Fruit fly (Drosophila melanogaster) whole organism, adult: ENCODE data around the gene HP4.

Source experiments
- CG11617 ChIP-seq: fragments of 200-800 bp; sonication (Bioruptor generic); optimal IDR thresholded peaks from 2 replicates; lab custom pipeline; 2017; ENCODE audit warnings: mild to moderate bottlenecking, missing biosample characterization, missing genetic modification reagents, missing genetic modification characterization
- CG14711 ChIP-seq: fragments of 200-800 bp; sonication (Bioruptor generic); optimal IDR thresholded peaks from 2 replicates; lab custom pipeline; 2018; ENCODE audit warnings: missing biosample characterization, mild to moderate bottlenecking, missing genetic modification characterization, moderate library complexity
- CG5204 ChIP-seq: fragments of 200-800 bp; sonication (Bioruptor generic); optimal IDR thresholded peaks from 2 replicates; lab custom pipeline; 2016; ENCODE audit warnings: missing biosample characterization, missing genetic modification characterization
- CG7045 ChIP-seq: fragments of 200-800 bp; sonication (Bioruptor generic); optimal IDR thresholded peaks from 2 replicates; lab custom pipeline; 2017; ENCODE audit warnings: missing biosample characterization, mild to moderate bottlenecking, missing genetic modification characterization
- CG7101 ChIP-seq: fragments of 200-800 bp; sonication (Bioruptor generic); optimal IDR thresholded peaks from 2 replicates; lab custom pipeline; 2018; ENCODE audit warnings: missing biosample characterization, mild to moderate bottlenecking, missing genetic modification characterization, moderate library complexity
- bab1 ChIP-seq: fragments of 200-800 bp; sonication (Bioruptor generic); optimal IDR thresholded peaks from 3 replicates; lab custom pipeline; 2019; ENCODE audit warnings: missing biosample characterization, mild to moderate bottlenecking, missing genetic modification characterization, moderate library complexity
- cic ChIP-seq: fragments of 200-800 bp; sonication (Bioruptor generic); optimal IDR thresholded peaks from 2 replicates; lab custom pipeline; 2017; ENCODE audit warnings: missing biosample characterization, mild to moderate bottlenecking, missing genetic modification characterization, moderate library complexity
- kay ChIP-seq: fragments of 200-800 bp; sonication (Bioruptor generic); peaks from one replicate; lab custom pipeline; 2016; ENCODE audit warnings: missing biosample characterization, missing genetic modification characterization, borderline replicate concordance
- ovo ChIP-seq: fragments of 200-800 bp; sonication (Bioruptor generic); optimal IDR thresholded peaks from 2 replicates; lab custom pipeline; 2016; ENCODE audit warnings: missing biosample characterization, missing genetic modification characterization
- pad ChIP-seq: fragments of 200-800 bp; sonication (Bioruptor generic); optimal IDR thresholded peaks from 3 replicates; lab custom pipeline; 2017; ENCODE audit warnings: missing biosample characterization, missing genetic modification characterization, mild to moderate bottlenecking, moderate library complexity, missing genetic modification reagents
- tj ChIP-seq: fragments of 200-800 bp; sonication (Bioruptor generic); optimal IDR thresholded peaks from 3 replicates; lab custom pipeline; 2017; ENCODE audit warnings: missing biosample characterization, mild to moderate bottlenecking, missing genetic modification characterization, moderate library complexity
- toe ChIP-seq: fragments of 200-800 bp; sonication (Bioruptor generic); optimal IDR thresholded peaks from 2 replicates; lab custom pipeline; 2016; ENCODE audit warnings: missing biosample characterization, missing genetic modification characterization

DNA sequence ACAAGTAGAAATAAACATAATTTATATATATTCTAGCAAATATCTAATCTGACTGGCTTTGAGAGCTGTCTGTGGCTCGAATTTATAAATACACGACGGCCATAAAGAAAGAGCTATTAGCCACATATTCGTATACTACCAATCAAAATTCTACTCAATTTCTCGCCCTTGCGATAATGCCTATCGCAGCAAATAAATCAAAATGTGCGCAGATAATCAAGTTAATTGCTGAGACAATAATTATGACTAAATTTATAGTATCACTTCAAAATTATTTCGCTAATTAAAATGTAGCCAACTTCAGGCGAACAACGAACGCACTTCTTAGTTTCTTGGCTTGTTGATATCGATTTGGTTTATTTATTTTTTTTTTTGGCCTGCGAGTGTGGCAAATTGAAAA, 24.1 kb downstream of the HP4 start:
- TF ChIP-seq CG11617 (no peak), pad (GFP tag; lab: Kevin White, UChicago) (no peak), ovo (GFP tag; lab: Kevin White, UChicago) (no peak), CG14711 (tag; lab: Kevin White, UChicago) (no peak), CG7101 (tag; lab: Kevin White, UChicago) (no peak), bab1 (GFP tag; lab: Kevin White, UChicago) (no peak), cic (GFP tag; lab: Kevin White, UChicago) (peak; percentile 40), kay (GFP tag; lab: Kevin White, UChicago) (peak; percentile 82), CG7045 (GFP tag; lab: Kevin White, UChicago) (no peak), tj (GFP tag; lab: Kevin White, UChicago) (peak; percentile 42), toe (GFP tag; lab: Kevin White, UChicago) (no peak), CG5204 (GFP tag; lab: Kevin White, UChicago) (no peak)
